Fruit fly (Drosophila melanogaster) Kc167 (cell line): ENCODE data around the gene CG31493.

ENCODE experiments used
- h ChIP-seq: fragments of >200 bp; optimal IDR thresholded peaks from 3 replicates; lab custom pipeline; 2018; ENCODE audit warnings: missing external identifiers
- psq ChIP-seq: fragments of >200 bp; optimal IDR thresholded peaks from 2 replicates; lab custom pipeline; 2017; ENCODE audit warnings: missing external identifiers

DNA sequence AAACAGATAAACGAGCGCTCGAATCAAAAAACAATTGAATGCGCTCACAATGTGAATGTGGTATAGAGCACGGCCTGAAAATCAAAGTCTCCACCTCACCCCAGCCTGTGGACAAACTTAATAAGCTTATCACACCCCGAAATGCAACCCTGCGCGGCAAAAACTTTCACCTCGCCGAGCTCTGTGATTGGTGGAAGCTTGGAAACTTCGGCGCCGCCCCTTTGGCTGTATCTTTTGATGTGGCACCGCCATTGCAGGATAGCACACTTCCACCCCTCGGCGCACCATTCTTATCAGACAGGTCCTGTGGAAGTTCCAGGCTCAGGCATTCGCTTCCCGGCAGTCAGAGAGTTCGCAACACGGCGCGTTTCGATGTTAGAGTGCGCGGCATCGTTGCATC, 4.5 kb downstream of the CG31493 start, which contains the start of gene Fer1:
- TF ChIP-seq psq (lab: Kevin White, UChicago) (no peak), h (lab: Kevin White, UChicago) (no peak)
